Fruit fly (Drosophila melanogaster): ENCODE results near the gene pnt.

The pnt gene

dm6 chr3R:23326292-23326691 is 19.7 kb downstream of the pnt start (continued):
- TF ChIP-seq Eip93F (GFP tag; optimal IDR thresholded peaks at IDR 0.05) (no peak), CG6792 (GFP tag; optimal IDR thresholded peaks at IDR 0.05) (peak; percentile 86), CG6276 (GFP tag; optimal IDR thresholded peaks at IDR 0.05) (peak; percentile 95), CG10631 (GFP tag; optimal IDR thresholded peaks at IDR 0.05) (peak; percentile 97), vri (GFP tag; optimal IDR thresholded peaks at IDR 0.05) (no peak), Eip75B (GFP tag; optimal IDR thresholded peaks at IDR 0.05) (peak; percentile 94), CG31627 (GFP tag; optimal IDR thresholded peaks at IDR 0.05) (peak; percentile 51), fd85E (GFP tag; optimal IDR thresholded peaks at IDR 0.05) (peak; percentile 60), Hr38 (GFP tag; optimal IDR thresholded peaks at IDR 0.05) (peak; percentile 43), CG11902 (GFP tag; optimal IDR thresholded peaks at IDR 0.05) (peak; percentile 70), CG3919 (GFP tag; optimal IDR thresholded peaks at IDR 0.05) (peak; percentile 96), fkh (GFP tag; optimal IDR thresholded peaks at IDR 0.05) (peak; percentile 33), fd59A (GFP tag; optimal IDR thresholded peaks at IDR 0.05) (peak; percentile 97), CG16779 (tag; optimal IDR thresholded peaks at IDR 0.05) (peak; percentile 92), CG11762 (GFP tag; optimal IDR thresholded peaks at IDR 0.05; ENCODE audit: insufficient read depth) (peak; percentile 89), svp (GFP tag) (no peak), eg (GFP tag; IDR thresholded peaks at IDR 0.05) (peak; percentile 96)

dm6 chr3R:23325710-23326109 is 20.3 kb downstream of the pnt start:
- TF ChIP-seq Sox14 (GFP tag; optimal IDR thresholded peaks at IDR 0.05) (peak; percentile 5), CG6163 (GFP tag; IDR thresholded peaks at IDR 0.05) (0 out of 3 replicates have a peak, but pooled peaks have one; percentile 15), ss (GFP tag; optimal IDR thresholded peaks at IDR 0.05) (peak in 1 of 2 experiments; percentile 9), CG6854 (GFP tag; optimal IDR thresholded peaks at IDR 0.05) (no peak)

dm6 chr3R:23323639-23324350 is 22.2 kb downstream of the pnt start:
- TF ChIP-seq dsx (GFP tag; optimal IDR thresholded peaks at IDR 0.05; ENCODE audit: poor library complexity, severe bottlenecking) (no peak), Smox (GFP tag; optimal IDR thresholded peaks at IDR 0.05) (no peak), lz (GFP tag; optimal IDR thresholded peaks at IDR 0.05) (no peak), Sox102F (GFP tag; optimal IDR thresholded peaks at IDR 0.05) (no peak), CG10631 (GFP tag; optimal IDR thresholded peaks at IDR 0.05) (peak; percentile 11), net (GFP tag; optimal IDR thresholded peaks at IDR 0.05) (no peak), Blimp-1 (GFP tag; optimal IDR thresholded peaks at IDR 0.05) (no peak), Lpt (GFP tag; optimal IDR thresholded peaks at IDR 0.05) (no peak), pdm3 (GFP tag; optimal IDR thresholded peaks at IDR 0.05) (peak; percentile 22), Eip78C (GFP tag) (peak; percentile 72), cyc (GFP tag; optimal IDR thresholded peaks at IDR 0.05) (no peak), CG3032 (tag; optimal IDR thresholded peaks at IDR 0.05) (no peak), CG6808 (GFP tag; optimal IDR thresholded peaks at IDR 0.05) (no peak), CG8119 (GFP tag; IDR thresholded peaks at IDR 0.05) (0 out of 3 replicates have a peak, but pooled peaks have one; percentile 51), dac (GFP tag; optimal IDR thresholded peaks at IDR 0.05) (peak; percentile 32), CG15336 (GFP tag; IDR thresholded peaks at IDR 0.05) (peak; percentile 27; the same call in 1 of the 2 replicates), salr (GFP tag; optimal IDR thresholded peaks at IDR 0.05) (peak in 1 of 2 experiments; percentile 44), Sox15 (GFP tag; optimal IDR thresholded peaks at IDR 0.05) (no peak), ss (GFP tag; optimal IDR thresholded peaks at IDR 0.05) (peak in 1 of 2 experiments; percentile 19), acj6 (GFP tag; optimal IDR thresholded peaks at IDR 0.05) (peak; percentile 4), OdsH (GFP tag; optimal IDR thresholded peaks at IDR 0.05) (no peak), Hr4 (GFP tag; optimal IDR thresholded peaks at IDR 0.05) (peak; percentile 70), CG32006 (GFP tag; optimal IDR thresholded peaks at IDR 0.05) (peak; percentile 83), CG6276 (GFP tag; optimal IDR thresholded peaks at IDR 0.05) (peak; percentile 33), CG4318 (GFP tag; optimal IDR thresholded peaks at IDR 0.05) (peak; percentile 52)

All from whole organism, prepupa.